Comparison of ENCODE assay signal across 1 fruit fly cellular context in the genomic region with DNA sequence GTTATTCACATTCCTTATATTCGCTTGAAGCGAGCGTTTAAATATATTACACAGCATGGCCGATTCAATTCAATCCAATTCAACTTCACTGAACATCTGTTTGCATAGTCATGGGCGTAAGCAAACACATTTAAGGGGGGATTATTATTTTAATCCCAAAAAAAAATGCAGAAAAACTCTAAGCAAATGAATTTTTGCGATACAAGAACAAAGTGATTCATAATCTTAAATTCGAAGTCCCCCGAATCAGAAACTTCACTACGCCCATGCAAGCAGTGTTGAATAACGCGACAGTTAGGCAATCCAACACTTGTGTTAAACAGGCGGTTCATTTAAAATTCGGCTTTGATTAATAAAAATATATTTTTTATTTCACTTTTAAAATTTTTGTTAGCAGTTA.
TF ChIP-seq lines count a peak whose summit lies in the region.

A gene (minus strand): TSS at position 103 of the 400 bp plus-strand sequence.

TF ChIP-seq in whole organism, embryonic, 481 proteins besides CTCF, POLR2A, EP300 and RAD21 (continued from another document and continues in another):
- TF ChIP-seq onecut (GFP tag; IDR thresholded peaks at IDR 0.05; lab: Robert Waterston, UW), result peak; percentile 100
- peak; percentile 100 for TF ChIP-seq CG14667 (GFP tag; IDR thresholded peaks at IDR 0.05; lab: Robert Waterston, UW)
- no peak for TF ChIP-seq pita (GFP tag; optimal IDR thresholded peaks at IDR 0.05; lab: Kevin White, UChicago)
- TF ChIP-seq repo (GFP tag; optimal IDR thresholded peaks at IDR 0.05; lab: Kevin White, UChicago), result peak; percentile 100
- peak; percentile 100 for TF ChIP-seq CG9876 (GFP tag; optimal IDR thresholded peaks at IDR 0.05; lab: Kevin White, UChicago)
- peak; percentile 100 for TF ChIP-seq CG33213 (GFP tag; optimal IDR thresholded peaks at IDR 0.05; lab: Kevin White, UChicago)
- TF ChIP-seq kah (GFP tag; optimal IDR thresholded peaks at IDR 0.05; lab: Kevin White, UChicago), result peak; percentile 100
- TF ChIP-seq CG2889 (GFP tag; IDR thresholded peaks at IDR 0.05; lab: Robert Waterston, UW), result peak; percentile 100
- peak; percentile 100 for TF ChIP-seq B-H2 (GFP tag; optimal IDR thresholded peaks at IDR 0.05; lab: Kevin White, UChicago)
- peak; percentile 100 for TF ChIP-seq CG2202 (tag; optimal IDR thresholded peaks at IDR 0.05; lab: Kevin White, UChicago)
- TF ChIP-seq otp (GFP tag; IDR thresholded peaks at IDR 0.05; lab: Robert Waterston, UW), result peak; percentile 100
- TF ChIP-seq btn (GFP tag; optimal IDR thresholded peaks at IDR 0.05; lab: Kevin White, UChicago), result peak; percentile 100
- TF ChIP-seq CG12942 (GFP tag; optimal IDR thresholded peaks at IDR 0.05; lab: Kevin White, UChicago), result peak; percentile 100
- TF ChIP-seq sna (GFP tag; IDR thresholded peaks at IDR 0.05; lab: Robert Waterston, UW; ENCODE audit: partially characterized antibody), result no peak
- peak; percentile 92 for TF ChIP-seq z (GFP tag; IDR thresholded peaks at IDR 0.05; lab: Robert Waterston, UW)
- peak; percentile 100 for TF ChIP-seq CG32767 (GFP tag; IDR thresholded peaks at IDR 0.05; lab: Robert Waterston, UW)
- TF ChIP-seq Chrac-16 (GFP tag; optimal IDR thresholded peaks at IDR 0.05; lab: Kevin White, UChicago), result peak; percentile 100
- peak; percentile 100 for TF ChIP-seq CG12104 (GFP tag; optimal IDR thresholded peaks at IDR 0.05; lab: Kevin White, UChicago)
- peak; percentile 100 for TF ChIP-seq Dad (GFP tag; optimal IDR thresholded peaks at IDR 0.05; lab: Kevin White, UChicago)
- TF ChIP-seq nerfin-2 (GFP tag; IDR thresholded peaks at IDR 0.05; lab: Robert Waterston, UW; ENCODE audit: partially characterized antibody), result peak; percentile 54; the same call in 1 of the 2 replicates
- peak in 1 of 2 experiments; percentile 100 for TF ChIP-seq Eip74EF (GFP tag; optimal IDR thresholded peaks at IDR 0.05; lab: Kevin White, UChicago)
- peak; percentile 100 for TF ChIP-seq Ssrp (tag; optimal IDR thresholded peaks at IDR 0.05; lab: Kevin White, UChicago)
- TF ChIP-seq ara (GFP tag; IDR thresholded peaks at IDR 0.05; lab: Robert Waterston, UW), result peak; percentile 100
- peak; percentile 100 for TF ChIP-seq sens-2 (GFP tag; IDR thresholded peaks at IDR 0.05; lab: Robert Waterston, UW)
- peak; percentile 100 for TF ChIP-seq CG34422 (GFP tag; IDR thresholded peaks at IDR 0.05; lab: Robert Waterston, UW)
- peak; percentile 98 for TF ChIP-seq CG9437 (GFP tag; optimal IDR thresholded peaks at IDR 0.05; lab: Kevin White, UChicago)
- peak; percentile 100 for TF ChIP-seq Ravus (GFP tag; IDR thresholded peaks at IDR 0.05; lab: Robert Waterston, UW)
- TF ChIP-seq esg (GFP tag; conservative IDR thresholded peaks at IDR 0.05; lab: Robert Waterston, UW), result peak; percentile 100
- TF ChIP-seq ttk (GFP tag; IDR thresholded peaks at IDR 0.05; lab: Robert Waterston, UW), result peak; percentile 100
- TF ChIP-seq fru (optimal IDR thresholded peaks at IDR 0.05; lab: Kevin White, UChicago), result no peak
- peak; percentile 100 for TF ChIP-seq MBD-R2 (GFP tag; IDR thresholded peaks at IDR 0.05; lab: Robert Waterston, UW)
- TF ChIP-seq tgo (GFP tag; IDR thresholded peaks at IDR 0.05; lab: Robert Waterston, UW), result peak; percentile 100
- peak; percentile 98 for TF ChIP-seq D19A (tag; optimal IDR thresholded peaks at IDR 0.05; lab: Kevin White, UChicago)
- peak; percentile 100 for TF ChIP-seq sim (GFP tag; IDR thresholded peaks at IDR 0.05; lab: Robert Waterston, UW)
- TF ChIP-seq CG17802 (tag; optimal IDR thresholded peaks at IDR 0.05; lab: Kevin White, UChicago), result peak; percentile 97
- peak; percentile 100 for TF ChIP-seq oc (tag; optimal IDR thresholded peaks at IDR 0.05; lab: Kevin White, UChicago)
- peak; percentile 100 for TF ChIP-seq bcd (GFP tag; optimal IDR thresholded peaks at IDR 0.05; lab: Kevin White, UChicago)
- peak; percentile 100 for TF ChIP-seq HHEX (GFP tag; optimal IDR thresholded peaks at IDR 0.05; lab: Kevin White, UChicago)
- TF ChIP-seq disco-r (GFP tag; optimal IDR thresholded peaks at IDR 0.05; lab: Kevin White, UChicago), result peak; percentile 100
- TF ChIP-seq ci (GFP tag; IDR thresholded peaks at IDR 0.05; lab: Robert Waterston, UW), result peak; percentile 100
- peak; percentile 100 for TF ChIP-seq CG10654 (GFP tag; optimal IDR thresholded peaks at IDR 0.05; lab: Kevin White, UChicago)
- no peak for TF ChIP-seq CG2129 (GFP tag; IDR thresholded peaks at IDR 0.05; lab: Robert Waterston, UW; ENCODE audit: partially characterized antibody)
- peak; percentile 100 for TF ChIP-seq sisA (GFP tag; IDR thresholded peaks at IDR 0.05; lab: Robert Waterston, UW)
- peak; percentile 100 for TF ChIP-seq ab (GFP tag; optimal IDR thresholded peaks at IDR 0.05; lab: Kevin White, UChicago)
- TF ChIP-seq Spps (tag; optimal IDR thresholded peaks at IDR 0.05; lab: Kevin White, UChicago), result peak; percentile 100
- peak; percentile 100 for TF ChIP-seq ems (GFP tag; optimal IDR thresholded peaks at IDR 0.05; lab: Kevin White, UChicago)
- TF ChIP-seq CG30431 (GFP tag; optimal IDR thresholded peaks at IDR 0.05; lab: Kevin White, UChicago), result peak; percentile 100
- TF ChIP-seq CG10543 (GFP tag; optimal IDR thresholded peaks at IDR 0.05; lab: Kevin White, UChicago), result peak; percentile 100
- peak; percentile 100 for TF ChIP-seq Mes4 (GFP tag; optimal IDR thresholded peaks at IDR 0.05; lab: Kevin White, UChicago)
- TF ChIP-seq vfl (GFP tag; optimal IDR thresholded peaks at IDR 0.05; lab: Kevin White, UChicago), result peak; percentile 100
- TF ChIP-seq CG18764 (GFP tag; optimal IDR thresholded peaks at IDR 0.05; lab: Kevin White, UChicago), result peak; percentile 100
- peak; percentile 38; the same call in 1 of the 3 replicates for TF ChIP-seq CG6791 (GFP tag; IDR thresholded peaks at IDR 0.05; lab: Robert Waterston, UW; ENCODE audit: partially characterized antibody)
- peak; percentile 97 for TF ChIP-seq CG6654 (GFP tag; optimal IDR thresholded peaks at IDR 0.05; lab: Kevin White, UChicago)
- TF ChIP-seq CG4730 (GFP tag; IDR thresholded peaks at IDR 0.05; lab: Robert Waterston, UW), result peak; percentile 100
- peak; percentile 100 for TF ChIP-seq gcm (GFP tag; optimal IDR thresholded peaks at IDR 0.05; lab: Kevin White, UChicago)
- peak; percentile 100 for TF ChIP-seq CG15601 (tag; optimal IDR thresholded peaks at IDR 0.05; lab: Kevin White, UChicago)
- peak; percentile 100 for TF ChIP-seq tup (GFP tag; optimal IDR thresholded peaks at IDR 0.05; lab: Kevin White, UChicago)
- TF ChIP-seq grn (GFP tag; optimal IDR thresholded peaks at IDR 0.05; lab: Kevin White, UChicago), result peak; percentile 99
- peak; percentile 100 for TF ChIP-seq CG9215 (GFP tag; IDR thresholded peaks at IDR 0.05; lab: Robert Waterston, UW)
- peak; percentile 100 for TF ChIP-seq CG5953 (GFP tag; IDR thresholded peaks at IDR 0.05; lab: Robert Waterston, UW)
- peak; percentile 100 for TF ChIP-seq crc (GFP tag; optimal IDR thresholded peaks at IDR 0.05; lab: Kevin White, UChicago)
- peak; percentile 100 for TF ChIP-seq lmd (GFP tag; IDR thresholded peaks at IDR 0.05; lab: Robert Waterston, UW)
- peak; percentile 100 for TF ChIP-seq Fer2 (tag; optimal IDR thresholded peaks at IDR 0.05; lab: Kevin White, UChicago)
- peak; percentile 100 for TF ChIP-seq CG12299 (tag; optimal IDR thresholded peaks at IDR 0.05; lab: Kevin White, UChicago)
- TF ChIP-seq cg (GFP tag; optimal IDR thresholded peaks at IDR 0.05; lab: Kevin White, UChicago), result no peak
- peak; percentile 100 for TF ChIP-seq Xrp1 (GFP tag; IDR thresholded peaks at IDR 0.05; lab: Robert Waterston, UW)
- peak; percentile 100 for TF ChIP-seq az2 (GFP tag; optimal IDR thresholded peaks at IDR 0.05; lab: Kevin White, UChicago)
- TF ChIP-seq Jarid2 (GFP tag; optimal IDR thresholded peaks at IDR 0.05; lab: Kevin White, UChicago), result peak; percentile 99
- TF ChIP-seq MTF-1 (GFP tag; optimal IDR thresholded peaks at IDR 0.05; lab: Kevin White, UChicago; ENCODE audit: borderline replicate concordance), result peak; percentile 100
- peak; percentile 100 for TF ChIP-seq tin (GFP tag; optimal IDR thresholded peaks at IDR 0.05; lab: Kevin White, UChicago)
- peak; percentile 63 for TF ChIP-seq BEAF-32 (GFP tag; optimal IDR thresholded peaks at IDR 0.05; lab: Kevin White, UChicago)
- peak; percentile 100 for TF ChIP-seq Fer3 (tag; optimal IDR thresholded peaks at IDR 0.05; lab: Kevin White, UChicago)
- peak; percentile 100 for TF ChIP-seq dmrt11E (tag; optimal IDR thresholded peaks at IDR 0.05; lab: Kevin White, UChicago)
- TF ChIP-seq ken (GFP tag; IDR thresholded peaks at IDR 0.05; lab: Robert Waterston, UW), result peak; percentile 100
- TF ChIP-seq CG32772 (GFP tag; IDR thresholded peaks at IDR 0.05; lab: Robert Waterston, UW), result peak; percentile 100
- peak; percentile 100 for TF ChIP-seq seq (GFP tag; IDR thresholded peaks at IDR 0.05; lab: Robert Waterston, UW)
- peak; percentile 100 for TF ChIP-seq Sox100B (GFP tag; optimal IDR thresholded peaks at IDR 0.05; lab: Kevin White, UChicago)
- TF ChIP-seq Rx (GFP tag; IDR thresholded peaks at IDR 0.05; lab: Robert Waterston, UW), result peak; percentile 100
- peak; percentile 94 for TF ChIP-seq CG30020 (tag; optimal IDR thresholded peaks at IDR 0.05; lab: Kevin White, UChicago)
- peak; percentile 100 for TF ChIP-seq Atf-2 (GFP tag; optimal IDR thresholded peaks at IDR 0.05; lab: Kevin White, UChicago)
- TF ChIP-seq yki (optimal IDR thresholded peaks at IDR 0.05; lab: Kevin White, UChicago), result no peak
- peak; percentile 100 for TF ChIP-seq CG11247 (GFP tag; IDR thresholded peaks at IDR 0.05; lab: Robert Waterston, UW)
- TF ChIP-seq kni (GFP tag; optimal IDR thresholded peaks at IDR 0.05; lab: Kevin White, UChicago), result peak; percentile 100
- TF ChIP-seq CG2875 (GFP tag; optimal IDR thresholded peaks at IDR 0.05; lab: Kevin White, UChicago), result peak; percentile 100
- peak; percentile 100 for TF ChIP-seq CG17361 (GFP tag; IDR thresholded peaks at IDR 0.05; lab: Robert Waterston, UW)
- TF ChIP-seq slou (GFP tag; optimal IDR thresholded peaks at IDR 0.05; lab: Kevin White, UChicago), result peak; percentile 100
- TF ChIP-seq crol (GFP tag; IDR thresholded peaks at IDR 0.05; lab: Robert Waterston, UW), result peak; percentile 96
- peak; percentile 100 for TF ChIP-seq gem (tag; optimal IDR thresholded peaks at IDR 0.05; lab: Kevin White, UChicago)
- TF ChIP-seq CG9932 (GFP tag; IDR thresholded peaks at IDR 0.05; lab: Robert Waterston, UW), result peak; percentile 100
- TF ChIP-seq CG10321 (GFP tag; IDR thresholded peaks at IDR 0.05; lab: Robert Waterston, UW), result peak; percentile 94
- TF ChIP-seq pho (GFP tag; optimal IDR thresholded peaks at IDR 0.05; lab: Kevin White, UChicago), result peak; percentile 100
- peak; percentile 100 for TF ChIP-seq CG3847 (GFP tag; IDR thresholded peaks at IDR 0.05; lab: Robert Waterston, UW)
- peak; percentile 100 for TF ChIP-seq Oaz (GFP tag; IDR thresholded peaks at IDR 0.05; lab: Robert Waterston, UW)
- peak; percentile 100 for TF ChIP-seq zfh2 (GFP tag; optimal IDR thresholded peaks at IDR 0.05; lab: Kevin White, UChicago)
- TF ChIP-seq CG11456 (GFP tag; IDR thresholded peaks at IDR 0.05; lab: Robert Waterston, UW), result peak; percentile 100
- peak; percentile 98 for TF ChIP-seq Ets97D (GFP tag; optimal IDR thresholded peaks at IDR 0.05; lab: Kevin White, UChicago)
- peak; percentile 100 for TF ChIP-seq GATAe (GFP tag; conservative IDR thresholded peaks at IDR 0.05; lab: Robert Waterston, UW)
- TF ChIP-seq zf30C (GFP tag; optimal IDR thresholded peaks at IDR 0.05; lab: Kevin White, UChicago), result peak; percentile 90
- TF ChIP-seq tna (GFP tag; IDR thresholded peaks at IDR 0.05; lab: Robert Waterston, UW; ENCODE audit: partially characterized antibody), result no peak
- TF ChIP-seq Aef1 (GFP tag; IDR thresholded peaks at IDR 0.05; lab: Robert Waterston, UW), result peak; percentile 100
- TF ChIP-seq sob (GFP tag; IDR thresholded peaks at IDR 0.05; lab: Robert Waterston, UW), result peak; percentile 100
- TF ChIP-seq CG31224 (GFP tag; IDR thresholded peaks at IDR 0.05; lab: Robert Waterston, UW), result peak; percentile 100
- TF ChIP-seq CG13296 (GFP tag; optimal IDR thresholded peaks at IDR 0.05; lab: Kevin White, UChicago), result peak; percentile 100
- peak; percentile 100 for TF ChIP-seq HmgZ (tag; optimal IDR thresholded peaks at IDR 0.05; lab: Kevin White, UChicago)
- TF ChIP-seq NK7.1 (GFP tag; optimal IDR thresholded peaks at IDR 0.05; lab: Kevin White, UChicago), result peak; percentile 100
- peak; percentile 100 for TF ChIP-seq C15 (GFP tag; IDR thresholded peaks at IDR 0.05; lab: Robert Waterston, UW)
- TF ChIP-seq p53 (GFP tag; optimal IDR thresholded peaks at IDR 0.05; lab: Kevin White, UChicago), result peak; percentile 100
- TF ChIP-seq CG43689 (GFP tag; IDR thresholded peaks at IDR 0.05; lab: Robert Waterston, UW), result peak; percentile 100
- peak; percentile 100 for TF ChIP-seq Antp (GFP tag; optimal IDR thresholded peaks at IDR 0.05; lab: Kevin White, UChicago)
- TF ChIP-seq pnt (GFP tag; optimal IDR thresholded peaks at IDR 0.05; lab: Kevin White, UChicago), result peak; percentile 100
- peak; percentile 39; the same call in 1 of the 2 replicates for TF ChIP-seq inv (GFP tag; IDR thresholded peaks at IDR 0.05; lab: Robert Waterston, UW; ENCODE audit: partially characterized antibody)
- peak; percentile 100 for TF ChIP-seq tio (GFP tag; optimal IDR thresholded peaks at IDR 0.05; lab: Kevin White, UChicago)
- peak; percentile 100 for TF ChIP-seq chif (GFP tag; optimal IDR thresholded peaks at IDR 0.05; lab: Kevin White, UChicago)
- TF ChIP-seq CG15269 (tag; optimal IDR thresholded peaks at IDR 0.05; lab: Kevin White, UChicago), result peak; percentile 100
- TF ChIP-seq CG1832 (GFP tag; optimal IDR thresholded peaks at IDR 0.05; lab: Kevin White, UChicago), result peak; percentile 13
- peak; percentile 100 for TF ChIP-seq CrebB (tag; optimal IDR thresholded peaks at IDR 0.05; lab: Kevin White, UChicago)
- TF ChIP-seq Mrtf (GFP tag; IDR thresholded peaks at IDR 0.05; lab: Robert Waterston, UW), result peak; percentile 100
- TF ChIP-seq CG2712 (tag; optimal IDR thresholded peaks at IDR 0.05; lab: Kevin White, UChicago), result peak; percentile 100
- peak; percentile 100 for TF ChIP-seq unpg (GFP tag; optimal IDR thresholded peaks at IDR 0.05; lab: Kevin White, UChicago)
- peak; percentile 100 for TF ChIP-seq CG4854 (GFP tag; optimal IDR thresholded peaks at IDR 0.05; lab: Kevin White, UChicago)
- TF ChIP-seq CG8478 (optimal IDR thresholded peaks at IDR 0.05; lab: Kevin White, UChicago), result no peak
- TF ChIP-seq bbx (GFP tag; IDR thresholded peaks at IDR 0.05; lab: Robert Waterston, UW; ENCODE audit: partially characterized antibody), result no peak
- TF ChIP-seq jing (GFP tag; optimal IDR thresholded peaks at IDR 0.05; lab: Kevin White, UChicago), result peak; percentile 100
- peak; percentile 99 for TF ChIP-seq CG10431 (GFP tag; optimal IDR thresholded peaks at IDR 0.05; lab: Kevin White, UChicago)
- peak; percentile 94 for TF ChIP-seq Sry-δ (GFP tag; optimal IDR thresholded peaks at IDR 0.05; lab: Kevin White, UChicago)
